Fruit fly (Drosophila melanogaster) whole organism: Measurements from ENCODE around the gene CG4022.

ENCODE experiments used
- CG8478 ChIP-seq: fragments of >200 bp; optimal IDR thresholded peaks from 2 replicates; lab custom pipeline; 2018; ENCODE audit warnings: inconsistent platforms
- EcR ChIP-seq, 2 experiments: fragments of >200 bp; optimal IDR thresholded peaks; 2 replicates each; lab custom pipeline; 2017; ENCODE audit warnings: missing biosample characterization in 2 of 2, missing genetic modification characterization in 2 of 2, missing genetic modification reagents in 2 of 2
- pan ChIP-seq: fragments of >200 bp; optimal IDR thresholded peaks from 2 replicates; lab custom pipeline; 2017
- usp ChIP-seq: fragments of >200 bp; optimal IDR thresholded peaks from 2 replicates; lab custom pipeline; 2017; ENCODE audit warnings: missing biosample characterization, missing genetic modification characterization, mixed read lengths

CG4022 gene

DNA sequence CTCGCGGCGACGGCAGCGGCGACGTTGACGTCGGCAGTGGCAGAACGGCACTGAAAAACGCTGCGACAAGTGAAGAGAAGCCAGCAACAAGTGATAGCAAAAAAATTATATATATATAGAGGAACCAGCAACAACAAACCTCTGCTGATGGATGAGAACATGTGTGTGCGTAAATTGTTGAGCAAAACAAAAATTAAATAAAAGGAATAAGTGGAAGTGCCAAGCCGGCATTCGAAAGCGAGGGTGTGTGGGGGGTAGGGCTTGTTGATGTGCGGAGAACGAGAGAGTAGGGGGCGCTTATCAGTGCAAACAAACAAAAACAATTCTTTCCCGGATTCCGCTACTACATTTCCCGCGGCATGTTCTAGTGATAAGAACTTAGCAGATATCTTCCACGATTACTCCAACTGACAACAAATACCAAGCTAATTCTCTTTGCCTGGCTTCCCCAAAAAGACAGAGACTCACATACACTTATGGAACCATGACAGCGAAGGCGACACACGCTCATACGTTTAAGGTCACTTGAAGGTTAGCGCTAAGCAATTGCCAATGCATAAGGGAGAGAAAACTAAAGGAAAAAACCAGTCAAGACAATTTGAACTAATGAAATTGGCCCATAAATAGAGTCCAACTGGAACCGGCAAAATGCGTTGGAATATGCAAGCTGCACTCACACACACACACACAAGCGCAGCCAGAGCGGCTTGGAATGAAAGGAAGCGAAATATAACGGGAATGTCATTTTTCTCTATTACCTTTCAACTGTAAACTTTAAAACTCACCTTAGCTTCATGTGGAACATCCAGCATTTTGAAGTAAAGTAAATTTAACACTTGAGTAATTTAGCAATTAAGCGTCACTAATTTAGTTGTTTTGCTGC is 52.6 kb downstream of the CG4022 start:
- TF ChIP-seq EcR (GFP tag; optimal IDR thresholded peaks at IDR 0.05; lab: Kevin White, UChicago) = no peak
- TF ChIP-seq usp (GFP tag; lab: Kevin White, UChicago) = no peak
- TF ChIP-seq CG8478 = no peak
- no peak for TF ChIP-seq pan (lab: Kevin White, UChicago)
